Worm (Caenorhabditis elegans) whole organism, young adult: Measurements from ENCODE around the gene W03F9.9.

ENCODE experiments used
- B0019.2 ChIP-seq: fragments of 200-800 bp; sonication (Bioruptor generic); conservative IDR thresholded peaks from 2 replicates; pipeline ENCODE4 v1.3.6; 2022; ENCODE audit warnings: missing genetic modification reagents, missing genetic modification characterization, missing compliant biosample characterization
- B0261.1 ChIP-seq: sonication (generic microtip); optimal IDR thresholded peaks from 2 replicates; lab custom pipeline; 2016; ENCODE audit warnings: mild to moderate bottlenecking, missing genetic modification characterization, moderate library complexity, missing compliant biosample characterization
- B0336.3 ChIP-seq: fragments of 200-800 bp; sonication (Bioruptor generic); IDR thresholded peaks from 2 replicates; pipeline ENCODE4 v1.3.6; 2022; ENCODE audit warnings: missing genetic modification characterization, missing compliant biosample characterization
- C06A6.2 ChIP-seq: fragments of 200-800 bp; sonication (Bioruptor generic); conservative IDR thresholded peaks from 2 replicates; pipeline ENCODE4 v1.3.6; 2022; ENCODE audit warnings: missing genetic modification characterization, missing compliant biosample characterization
- C17E4.6 ChIP-seq: fragments of 200-800 bp; sonication (Bioruptor generic); IDR thresholded peaks from 2 replicates; pipeline ENCODE4 v1.3.6; 2022; ENCODE audit warnings: missing genetic modification reagents, missing genetic modification characterization, missing compliant biosample characterization
- D2030.7 ChIP-seq: fragments of 200-800 bp; sonication (Bioruptor generic); IDR thresholded peaks from 2 replicates; pipeline ENCODE4 v1.3.6; 2022; ENCODE audit warnings: missing genetic modification reagents, missing genetic modification characterization, missing compliant biosample characterization
- F37B4.10 ChIP-seq: fragments of 200-800 bp; sonication (Bioruptor generic); IDR thresholded peaks from 2 replicates; pipeline ENCODE4 v1.3.6; 2022; ENCODE audit warnings: missing genetic modification characterization, missing compliant biosample characterization
- Y53G8AR.9 ChIP-seq: fragments of 200-800 bp; sonication (Bioruptor generic); conservative IDR thresholded peaks from 2 replicates; pipeline ENCODE4 v1.3.6; 2022; ENCODE audit warnings: missing genetic modification reagents, missing genetic modification characterization, missing compliant biosample characterization
- aptf-2 ChIP-seq: fragments of 200-800 bp; sonication (Bioruptor generic); conservative IDR thresholded peaks from 2 replicates; pipeline ENCODE4 v1.3.6; 2022; ENCODE audit warnings: missing genetic modification reagents, missing genetic modification characterization, missing compliant biosample characterization
- aptf-3 ChIP-seq: fragments of 200-800 bp; sonication (Bioruptor generic); IDR thresholded peaks from 2 replicates; pipeline ENCODE4 v1.3.6; 2022; ENCODE audit warnings: missing genetic modification characterization, missing compliant biosample characterization
- atf-7 ChIP-seq: sonication (generic microtip); optimal IDR thresholded peaks from 2 replicates; lab custom pipeline; 2017; ENCODE audit warnings: mild to moderate bottlenecking, missing genetic modification characterization, missing compliant biosample characterization
- athp-1 ChIP-seq: sonication (generic microtip); optimal IDR thresholded peaks from 2 replicates; lab custom pipeline; 2017; ENCODE audit warnings: mild to moderate bottlenecking, missing genetic modification characterization, missing compliant biosample characterization
- attf-6 ChIP-seq: fragments of 200-800 bp; sonication (Bioruptor generic); IDR thresholded peaks from 2 replicates; pipeline ENCODE4 v1.3.6; 2022; ENCODE audit warnings: missing genetic modification reagents, missing genetic modification characterization, missing compliant biosample characterization
- ccch-3 ChIP-seq: fragments of 200-800 bp; sonication (Bioruptor generic); optimal IDR thresholded peaks from 2 replicates; lab custom pipeline; 2018; ENCODE audit warnings: mild to moderate bottlenecking, missing genetic modification characterization, missing compliant biosample characterization
- cebp-1 ChIP-seq, 2 experiments: fragments of 200-800 bp in 1 of 2; sonication (Bioruptor generic) in 1 of 2; sonication (generic microtip) in 1 of 2; IDR thresholded peaks in 1 of 2; optimal IDR thresholded peaks in 1 of 2; 2 replicates each; pipeline versions ENCODE4 v1.3.6 to Lab custom; 2017 to 2022; ENCODE audit warnings: missing compliant biosample characterization in 2 of 2, missing genetic modification characterization in 2 of 2, mild to moderate bottlenecking in 1 of 2, missing genetic modification reagents in 1 of 2, moderate library complexity in 1 of 2
- ceh-100 ChIP-seq: fragments of 200-800 bp; sonication (Bioruptor generic); IDR thresholded peaks from 2 replicates; pipeline ENCODE4 v1.3.6; 2022; ENCODE audit warnings: missing genetic modification reagents, missing genetic modification characterization, missing compliant biosample characterization
- ceh-27 ChIP-seq: fragments of 200-800 bp; sonication (Bioruptor generic); optimal IDR thresholded peaks from 2 replicates; lab custom pipeline; 2018; ENCODE audit warnings: mild to moderate bottlenecking, missing genetic modification characterization, moderate library complexity, missing compliant biosample characterization
- die-1 ChIP-seq: sonication (generic microtip); optimal IDR thresholded peaks from 2 replicates; lab custom pipeline; 2016; ENCODE audit warnings: missing genotype, mild to moderate bottlenecking, missing genetic modification characterization, missing compliant biosample characterization
- egrh-3 ChIP-seq: fragments of 200-800 bp; sonication (Bioruptor generic); IDR thresholded peaks from 2 replicates; pipeline ENCODE4 v1.3.6; 2022; ENCODE audit warnings: missing genetic modification reagents, missing genetic modification characterization, missing compliant biosample characterization
- ets-4 ChIP-seq: fragments of 200-800 bp; sonication (Bioruptor generic); optimal IDR thresholded peaks from 2 replicates; lab custom pipeline; 2018; ENCODE audit warnings: mild to moderate bottlenecking, missing genetic modification characterization, missing compliant biosample characterization
- gei-17 ChIP-seq: fragments of 200-800 bp; sonication (Bioruptor generic); optimal IDR thresholded peaks from 2 replicates; lab custom pipeline; 2018; ENCODE audit warnings: mild to moderate bottlenecking, missing genetic modification characterization, missing compliant biosample characterization
- hmg-1.2 ChIP-seq: fragments of 200-800 bp; sonication (Bioruptor generic); IDR thresholded peaks from 2 replicates; pipeline ENCODE4 v1.3.6; 2022; ENCODE audit warnings: missing genetic modification reagents, missing genetic modification characterization, missing compliant biosample characterization
- hmg-20 ChIP-seq: fragments of 200-800 bp; sonication (Bioruptor generic); IDR thresholded peaks from 2 replicates; pipeline ENCODE4 v1.3.6; 2022; ENCODE audit warnings: missing genetic modification reagents, missing genetic modification characterization, missing compliant biosample characterization
- hrde-1 ChIP-seq: sonication (generic microtip); optimal IDR thresholded peaks from 2 replicates; lab custom pipeline; 2016; ENCODE audit warnings: missing genetic modification characterization, mild to moderate bottlenecking, missing compliant biosample characterization, moderate library complexity, missing genotype, missing genetic modification reagents, borderline replicate concordance
- lin-35 ChIP-seq, 3 experiments: fragments of 150-350 bp in 2 of 3; sonication (generic microtip) in 1 of 3; optimal IDR thresholded peaks; 2 replicates each; lab custom pipeline; 2014 to 2018; ENCODE audit warnings: missing biosample characterization in 3 of 3, missing genetic modification characterization in 3 of 3, missing genetic modification reagents in 3 of 3
- lin-54 ChIP-seq: fragments of 200-800 bp; sonication (Bioruptor generic); optimal IDR thresholded peaks from 2 replicates; lab custom pipeline; 2018; ENCODE audit warnings: mild to moderate bottlenecking, missing genetic modification characterization, missing compliant biosample characterization
- madf-3 ChIP-seq: fragments of 200-800 bp; sonication (Bioruptor generic); IDR thresholded peaks from 2 replicates; pipeline ENCODE4 v1.3.6; 2022; ENCODE audit warnings: missing genetic modification reagents, missing genetic modification characterization, missing compliant biosample characterization
- madf-6 ChIP-seq: fragments of 200-800 bp; sonication (Bioruptor generic); IDR thresholded peaks from 2 replicates; pipeline ENCODE4 v1.3.6; 2022; ENCODE audit warnings: missing genetic modification reagents, missing genetic modification characterization, missing compliant biosample characterization
- mcd-1 ChIP-seq: fragments of 200-800 bp; sonication (Bioruptor generic); IDR thresholded peaks from 2 replicates; pipeline ENCODE4 v1.3.6; 2022; ENCODE audit warnings: missing genetic modification reagents, missing genetic modification characterization, missing compliant biosample characterization
- nfya-2 ChIP-seq: fragments of 200-800 bp; sonication (Bioruptor generic); IDR thresholded peaks from 2 replicates; pipeline ENCODE4 v1.3.6; 2022; ENCODE audit warnings: missing genetic modification reagents, missing genetic modification characterization, missing compliant biosample characterization
- nhr-80 ChIP-seq: sonication (generic microtip); optimal IDR thresholded peaks from 2 replicates; lab custom pipeline; 2016; ENCODE audit warnings: missing genetic modification characterization, missing compliant biosample characterization
- rcor-1 ChIP-seq: fragments of 200-800 bp; sonication (Bioruptor generic); IDR thresholded peaks from 2 replicates; pipeline ENCODE4 v1.3.6; 2022; ENCODE audit warnings: missing genetic modification reagents, missing genetic modification characterization, missing compliant biosample characterization
- repo-1 ChIP-seq: sonication (generic microtip); optimal IDR thresholded peaks from 2 replicates; lab custom pipeline; 2017; ENCODE audit warnings: mild to moderate bottlenecking, missing genetic modification characterization, missing compliant biosample characterization
- sdz-38 ChIP-seq: sonication (generic microtip); optimal IDR thresholded peaks from 2 replicates; lab custom pipeline; 2016; ENCODE audit warnings: missing genotype, missing genetic modification characterization, missing compliant biosample characterization
- snpc-4 ChIP-seq, 5 experiments: fragments of 150-350 bp in 1 of 5; sonication (generic microtip) in 4 of 5; optimal IDR thresholded peaks; 2 replicates each; lab custom pipeline; 2014 to 2018; ENCODE audit warnings: missing genetic modification characterization in 5 of 5, missing biosample characterization in 3 of 5, antibody characterized with exemption in 2 of 5, mild to moderate bottlenecking in 2 of 5, missing compliant biosample characterization in 2 of 5, missing genotype in 2 of 5, moderate library complexity in 2 of 5, missing genetic modification reagents in 1 of 5
- tbx-9 ChIP-seq: sonication (generic microtip); optimal IDR thresholded peaks from 2 replicates; lab custom pipeline; 2016; ENCODE audit warnings: borderline replicate concordance, missing genetic modification characterization, inconsistent platforms, missing compliant biosample characterization
- unc-62 ChIP-seq: fragments of 150-350 bp; optimal IDR thresholded peaks from 2 replicates; lab custom pipeline; 2014; ENCODE audit warnings: missing biosample characterization, missing genetic modification reagents, missing genetic modification characterization
- xnd-1 ChIP-seq: sonication (generic microtip); optimal IDR thresholded peaks from 2 replicates; lab custom pipeline; 2016; ENCODE audit warnings: missing genotype, missing genetic modification reagents, missing genetic modification characterization, missing compliant biosample characterization
- zfh-2 ChIP-seq: fragments of 200-800 bp; sonication (Bioruptor generic); conservative IDR thresholded peaks from 2 replicates; pipeline ENCODE4 v1.3.6; 2022; ENCODE audit warnings: missing genetic modification reagents, missing genetic modification characterization, missing compliant biosample characterization
- ztf-22 ChIP-seq: fragments of 200-800 bp; sonication (Bioruptor generic); optimal IDR thresholded peaks from 2 replicates; lab custom pipeline; 2018; ENCODE audit warnings: mild to moderate bottlenecking, missing genetic modification characterization, moderate library complexity, missing compliant biosample characterization

The W03F9.9 gene

ce11 chrV:156044-156869, 17.6 kb downstream of the W03F9.9 start, which contains the start of gene ttb-1 (continued):
- TF ChIP-seq madf-3 (GFP tag; lab: Robert Waterston, UW) (no peak), gei-17 (no peak), nfya-2 (GFP tag; lab: Robert Waterston, UW) (no peak), ceh-27 (no peak), hmg-20 (GFP tag; lab: Robert Waterston, UW) (no peak), mcd-1 (GFP tag; lab: Robert Waterston, UW) (0 out of 2 replicates have a peak, but pooled peaks have one; percentile 32), repo-1 (tag; lab: Kevin White, UChicago) (no peak)

DNA sequence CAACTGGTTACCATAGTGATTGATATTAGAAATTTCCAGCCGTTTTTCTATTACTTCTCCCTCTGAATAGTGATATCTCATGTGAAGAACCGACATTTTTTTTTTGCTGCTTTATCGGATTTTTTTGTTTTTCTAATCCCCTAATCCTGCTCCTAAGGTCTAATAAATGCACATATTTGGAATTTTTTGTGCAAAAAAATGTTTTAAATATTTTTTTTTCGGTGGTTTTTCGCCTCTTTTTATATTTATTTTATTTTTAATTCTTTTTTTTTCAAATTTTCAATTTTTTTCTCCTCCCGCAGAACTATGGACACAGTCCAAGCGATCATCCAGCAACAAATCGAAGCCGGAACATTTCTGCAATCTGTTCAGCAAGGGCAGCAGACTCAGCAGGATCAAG, 28.0 kb downstream of the W03F9.9 start, which contains the start of gene Y108G3AL.2:
Gene Y108G3AL.2, plus strand, starts transcription at position 301 of the 400 bp plus-strand sequence.
- no peak for TF ChIP-seq cebp-1 (GFP tag; IDR thresholded peaks at IDR 0.05; lab: Robert Waterston, UW)
- no peak for TF ChIP-seq cebp-1 (tag; optimal IDR thresholded peaks at IDR 0.05; lab: Kevin White, UChicago)
- TF ChIP-seq tbx-9 (tag; lab: Kevin White, UChicago): no peak
- no peak for TF ChIP-seq aptf-2 (GFP tag; lab: Robert Waterston, UW)
- no peak for TF ChIP-seq die-1
- no peak for TF ChIP-seq ceh-100
- TF ChIP-seq hmg-1.2 (GFP tag; lab: Robert Waterston, UW): no peak
- no peak for TF ChIP-seq ztf-22 (GFP tag; lab: Kevin White, UChicago)
- no peak for TF ChIP-seq aptf-3 (GFP tag; lab: Robert Waterston, UW)
- no peak for TF ChIP-seq zfh-2 (GFP tag; lab: Robert Waterston, UW)
- no peak for TF ChIP-seq B0336.3 (GFP tag; lab: Robert Waterston, UW)
- no peak for TF ChIP-seq snpc-4 (GFP tag; optimal IDR thresholded peaks at IDR 0.05; lab: Kevin White, UChicago)
- no peak for TF ChIP-seq snpc-4 (tag; optimal IDR thresholded peaks at IDR 0.05; lab: Kevin White, UChicago)
- no peak for TF ChIP-seq atf-7
- no peak for TF ChIP-seq ets-4 (GFP tag; lab: Kevin White, UChicago)
- no peak for TF ChIP-seq attf-6 (GFP tag; lab: Robert Waterston, UW)
- TF ChIP-seq hrde-1 (tag; lab: Kevin White, UChicago): no peak
- TF ChIP-seq madf-6 (GFP tag; lab: Robert Waterston, UW): no peak
- no peak for TF ChIP-seq unc-62 (GFP tag; lab: Kevin White, UChicago)

ce11 chrV:172110-172509, 33.4 kb downstream of the W03F9.9 start, which contains the start of gene cfap-36:
Gene cfap-36 (minus strand): TSS chrV:172210.
- TF ChIP-seq hmg-1.2 (GFP tag; lab: Robert Waterston, UW) (no peak), rcor-1 (GFP tag; lab: Robert Waterston, UW) (no peak), lin-54 (GFP tag; lab: Kevin White, UChicago) (no peak), C06A6.2 (GFP tag; lab: Robert Waterston, UW) (no peak)

DNA sequence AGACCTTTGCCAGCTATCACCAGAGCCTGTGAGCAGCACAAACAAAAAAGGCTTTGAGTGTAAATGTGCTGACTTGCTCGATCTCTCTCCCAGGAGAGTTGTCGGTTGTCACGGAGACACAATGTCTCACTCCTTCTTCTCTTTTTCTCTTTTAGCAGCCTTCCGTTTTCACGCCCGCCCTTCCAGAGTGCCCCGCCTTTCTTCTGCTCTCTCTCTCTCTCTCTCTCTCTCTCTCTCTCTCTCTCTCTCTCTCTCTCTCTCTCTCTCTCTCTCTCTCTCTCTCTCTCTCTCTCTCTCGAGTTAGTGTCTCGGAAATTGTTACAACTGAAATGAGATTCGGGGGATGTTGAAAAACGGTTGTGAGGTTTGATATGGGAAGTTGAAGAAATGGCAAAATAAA, 34.7 kb downstream of the W03F9.9 start:
- TF ChIP-seq lin-35 (GFP tag; optimal IDR thresholded peaks at IDR 0.05; lab: Kevin White, UChicago): no peak
- TF ChIP-seq hmg-1.2 (GFP tag; lab: Robert Waterston, UW): 0 out of 2 replicates have a peak, but pooled peaks have one; percentile 11
- TF ChIP-seq B0261.1 (tag; lab: Kevin White, UChicago): no peak
- TF ChIP-seq F37B4.10: no peak
- peak; percentile 36; the same call in 1 of the 2 replicates for TF ChIP-seq D2030.7 (GFP tag; lab: Robert Waterston, UW)
- TF ChIP-seq egrh-3 (GFP tag; lab: Robert Waterston, UW): peak; percentile 54
- no peak for TF ChIP-seq nhr-80 (tag; lab: Kevin White, UChicago)
- TF ChIP-seq snpc-4 (GFP tag; optimal IDR thresholded peaks at IDR 0.05; lab: Kevin White, UChicago): no peak
- TF ChIP-seq snpc-4 (tag; optimal IDR thresholded peaks at IDR 0.05; lab: Kevin White, UChicago): no peak
- TF ChIP-seq mcd-1 (GFP tag; lab: Robert Waterston, UW): peak; percentile 26; the same call in 1 of the 2 replicates
- TF ChIP-seq cebp-1 (GFP tag; IDR thresholded peaks at IDR 0.05; lab: Robert Waterston, UW): no peak
- TF ChIP-seq cebp-1 (tag; optimal IDR thresholded peaks at IDR 0.05; lab: Kevin White, UChicago): no peak
- no peak for TF ChIP-seq atf-7
- no peak for TF ChIP-seq sdz-38
- TF ChIP-seq ccch-3 (GFP tag; lab: Kevin White, UChicago): no peak
- no peak for TF ChIP-seq athp-1
- TF ChIP-seq xnd-1 (tag; lab: Kevin White, UChicago): no peak
- TF ChIP-seq C17E4.6 (GFP tag; lab: Robert Waterston, UW): no peak
- no peak for TF ChIP-seq B0019.2
- TF ChIP-seq Y53G8AR.9: no peak
